Worm (Caenorhabditis elegans) whole organism, L3 larva: ENCODE results near the gene gst-9.

Experiments used
- ama-1 ChIP-seq: fragments of 150-350 bp; optimal IDR thresholded peaks from 2 replicates; lab custom pipeline; 2018
- fkh-2 ChIP-seq: fragments of 150-350 bp; optimal IDR thresholded peaks from 2 replicates; lab custom pipeline; 2014; ENCODE audit warnings: missing biosample characterization, missing genetic modification reagents, missing genetic modification characterization
- nhr-77 ChIP-seq: fragments of 150-350 bp; optimal IDR thresholded peaks from 2 replicates; lab custom pipeline; 2014; ENCODE audit warnings: missing biosample characterization, missing genetic modification characterization
- pha-4 ChIP-seq: fragments of 150-350 bp; optimal IDR thresholded peaks from 2 replicates; lab custom pipeline; 2014; ENCODE audit warnings: missing biosample characterization, missing genetic modification reagents, missing genetic modification characterization

- TF ChIP-seq pha-4 (tag; lab: Kevin White, UChicago) (no peak), nhr-77 (tag; lab: Kevin White, UChicago) (no peak), fkh-2 (no peak), ama-1 (lab: Kevin White, UChicago) (no peak)
Measured at ce11 chrII:4873029-4873428, 18.4 kb upstream of the gst-9 start, which contains the start of gene col-73.
